Fruit fly (Drosophila melanogaster): Measurements from ENCODE around the gene DIP-epsilon.

DNA sequence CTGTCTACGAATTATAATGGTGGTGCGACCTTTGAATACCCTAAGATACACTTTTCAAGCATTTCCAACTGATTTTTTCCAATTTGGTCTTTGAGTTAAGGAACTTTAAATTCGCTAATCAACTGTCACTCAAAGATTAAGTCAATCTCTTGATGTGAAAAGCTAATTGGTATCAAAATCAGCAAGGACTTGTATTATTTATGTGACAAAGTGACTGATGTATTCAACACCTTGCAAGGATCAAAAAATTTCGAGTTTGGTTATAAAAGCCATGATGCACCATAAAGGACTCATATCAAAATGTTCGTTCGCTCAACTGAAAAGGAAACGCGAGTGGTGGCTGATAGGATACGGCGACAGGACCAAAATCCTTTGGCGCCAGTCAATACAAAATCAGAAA lies 56.5 kb downstream of the DIP-epsilon start, which contains the start of gene ppk14:
- TF ChIP-seq CG31224 (GFP tag; IDR thresholded peaks at IDR 0.05) (no peak), jigr1 (GFP tag; IDR thresholded peaks at IDR 0.05) (no peak), CG1647 (GFP tag; optimal IDR thresholded peaks at IDR 0.05) (no peak), pum (GFP tag; optimal IDR thresholded peaks at IDR 0.05) (no peak), fd96Cb (tag; optimal IDR thresholded peaks at IDR 0.05) (no peak), cad (GFP tag; optimal IDR thresholded peaks at IDR 0.05) (no peak), chinmo (GFP tag; IDR thresholded peaks at IDR 0.05; ENCODE audit: partially characterized antibody) (no peak), CG10147 (GFP tag; optimal IDR thresholded peaks at IDR 0.05) (no peak)
